Worm (Caenorhabditis elegans) whole organism, L4 larva: ENCODE measurements around the gene spk-1.

ENCODE experiments used
- F26F4.8 ChIP-seq: fragments of 200-800 bp; sonication (Bioruptor generic); conservative IDR thresholded peaks from 2 replicates; pipeline ENCODE4 v1.3.6; 2022; ENCODE audit warnings: missing genetic modification characterization, missing compliant biosample characterization
- F44E2.7 ChIP-seq: fragments of 200-800 bp; sonication (Bioruptor generic); IDR thresholded peaks from 2 replicates; pipeline ENCODE4 v2.1.2; 2022; ENCODE audit warnings: missing genetic modification characterization, missing compliant biosample characterization
- R02D3.7 ChIP-seq: fragments of 150-350 bp; sonication (generic microtip); optimal IDR thresholded peaks from 3 replicates; lab custom pipeline; 2014; ENCODE audit warnings: missing biosample characterization, missing genetic modification characterization
- T26A8.4 ChIP-seq: fragments of 200-800 bp; sonication (Bioruptor generic); IDR thresholded peaks from 2 replicates; pipeline ENCODE4 v1.3.6; 2022; ENCODE audit warnings: missing genetic modification characterization, missing compliant biosample characterization
- Y75B8A.6 ChIP-seq: fragments of 200-800 bp; sonication (Bioruptor generic); IDR thresholded peaks from 2 replicates; pipeline ENCODE4 v1.3.6; 2022; ENCODE audit warnings: missing genetic modification reagents, missing genetic modification characterization, missing compliant biosample characterization
- aha-1 ChIP-seq: fragments of 150-350 bp; peaks from one replicate; lab custom pipeline; 2014; ENCODE audit warnings: missing biosample characterization, missing genetic modification characterization
- aly-2 ChIP-seq: sonication (generic microtip); optimal IDR thresholded peaks from 2 replicates; lab custom pipeline; 2018; ENCODE audit warnings: missing biosample characterization, missing genetic modification characterization
- arid-1 ChIP-seq: fragments of 200-800 bp; sonication (Bioruptor generic); conservative IDR thresholded peaks from 2 replicates; pipeline ENCODE4 v1.3.6; 2022; ENCODE audit warnings: missing genetic modification reagents, missing genetic modification characterization, missing compliant biosample characterization
- attf-4 ChIP-seq: sonication (generic microtip); optimal IDR thresholded peaks from 3 replicates; lab custom pipeline; 2017; ENCODE audit warnings: missing biosample characterization, missing genetic modification characterization
- ceh-20 ChIP-seq: fragments of 200-800 bp; sonication (Bioruptor generic); IDR thresholded peaks from 2 replicates; pipeline ENCODE4 v1.3.6; 2022; ENCODE audit warnings: missing genetic modification reagents, missing genetic modification characterization, missing compliant biosample characterization
- ceh-28 ChIP-seq: fragments of 150-350 bp; optimal IDR thresholded peaks from 2 replicates; lab custom pipeline; 2014; ENCODE audit warnings: missing biosample characterization, missing genetic modification reagents, missing genetic modification characterization
- ceh-32 ChIP-seq: sonication (generic microtip); optimal IDR thresholded peaks from 2 replicates; lab custom pipeline; 2016; ENCODE audit warnings: mild to moderate bottlenecking, missing genetic modification characterization, missing compliant biosample characterization; ENCODE audit not compliant: poor library complexity
- ces-1 ChIP-seq: fragments of 150-350 bp; sonication (generic microtip); optimal IDR thresholded peaks from 4 replicates; lab custom pipeline; 2014; ENCODE audit warnings: missing biosample characterization, missing genetic modification reagents, missing genetic modification characterization
- daf-19 ChIP-seq: fragments of 200-800 bp; sonication (Bioruptor generic); conservative IDR thresholded peaks from 2 replicates; pipeline ENCODE4 v1.3.6; 2022; ENCODE audit warnings: missing genetic modification characterization, missing compliant biosample characterization
- daf-8 ChIP-seq: fragments of 200-800 bp; sonication (Bioruptor generic); IDR thresholded peaks from 2 replicates; pipeline ENCODE4 v1.3.6; 2022; ENCODE audit warnings: missing genetic modification characterization, missing compliant biosample characterization
- dmd-8 ChIP-seq: fragments of 200-800 bp; sonication (Bioruptor generic); IDR thresholded peaks from 2 replicates; pipeline ENCODE4 v1.3.6; 2022; ENCODE audit warnings: missing genetic modification characterization, missing compliant biosample characterization
- dpl-1 ChIP-seq: fragments of 150-350 bp; optimal IDR thresholded peaks from 2 replicates; lab custom pipeline; 2014; ENCODE audit warnings: missing biosample characterization, missing genetic modification reagents, missing genetic modification characterization
- egl-27 ChIP-seq: sonication (generic microtip); optimal IDR thresholded peaks from 3 replicates; lab custom pipeline; 2017; ENCODE audit warnings: missing biosample characterization, missing genetic modification reagents, missing genetic modification characterization
- fkh-10 ChIP-seq: fragments of 150-350 bp; optimal IDR thresholded peaks from 2 replicates; lab custom pipeline; 2014; ENCODE audit warnings: missing biosample characterization, missing genetic modification reagents, missing genetic modification characterization
- hlh-30 ChIP-seq: sonication (generic microtip); optimal IDR thresholded peaks from 2 replicates; lab custom pipeline; 2017; ENCODE audit warnings: antibody characterized with exemption, mild to moderate bottlenecking, missing genetic modification characterization, missing compliant biosample characterization; ENCODE audit not compliant: insufficient read depth
- lim-7 ChIP-seq: fragments of 200-800 bp; sonication (Bioruptor generic); IDR thresholded peaks from 2 replicates; pipeline ENCODE4 v1.3.6; 2022; ENCODE audit warnings: missing genetic modification characterization, missing compliant biosample characterization
- lin-1 ChIP-seq: fragments of 200-800 bp; sonication (Bioruptor generic); IDR thresholded peaks from 2 replicates; pipeline ENCODE4 v1.3.6; 2022; ENCODE audit warnings: missing genetic modification reagents, missing genetic modification characterization, missing compliant biosample characterization
- lin-13 ChIP-seq: fragments of 150-350 bp; optimal IDR thresholded peaks from 2 replicates; lab custom pipeline; 2014; ENCODE audit warnings: missing biosample characterization, missing genetic modification reagents, missing genetic modification characterization
- lir-3 ChIP-seq: sonication (generic microtip); optimal IDR thresholded peaks from 2 replicates; lab custom pipeline; 2016; ENCODE audit warnings: mild to moderate bottlenecking, missing genetic modification characterization, missing compliant biosample characterization
- lsy-2 ChIP-seq, 2 experiments: fragments of 150-350 bp in 1 of 2; sonication (generic microtip) in 1 of 2; optimal IDR thresholded peaks; 2 replicates each; lab custom pipeline; 2014 to 2017; ENCODE audit warnings: missing biosample characterization in 2 of 2, missing genetic modification characterization in 2 of 2
- mes-2 ChIP-seq: sonication (generic microtip); optimal IDR thresholded peaks from 2 replicates; lab custom pipeline; 2016; ENCODE audit warnings: missing genotype, mild to moderate bottlenecking, missing genetic modification characterization, missing compliant biosample characterization; ENCODE audit not compliant: poor library complexity, severe bottlenecking
- mxl-3 ChIP-seq: fragments of 200-800 bp; sonication (Bioruptor generic); optimal IDR thresholded peaks from 2 replicates; lab custom pipeline; 2018; ENCODE audit warnings: mild to moderate bottlenecking, missing genetic modification characterization, missing compliant biosample characterization
- nhr-102 ChIP-seq: sonication (generic microtip); optimal IDR thresholded peaks from 2 replicates; lab custom pipeline; 2016; ENCODE audit warnings: mild to moderate bottlenecking, missing genetic modification characterization, moderate library complexity, missing compliant biosample characterization
- nhr-111 ChIP-seq: fragments of 200-800 bp; sonication (Bioruptor generic); optimal IDR thresholded peaks from 2 replicates; lab custom pipeline; 2018; ENCODE audit warnings: mild to moderate bottlenecking, missing genetic modification characterization, missing compliant biosample characterization
- nhr-28 ChIP-seq: fragments of 150-350 bp; optimal IDR thresholded peaks from 2 replicates; lab custom pipeline; 2014; ENCODE audit warnings: missing biosample characterization, missing genetic modification characterization
- nhr-42 ChIP-seq: fragments of 200-800 bp; sonication (Bioruptor generic); IDR thresholded peaks from 2 replicates; pipeline ENCODE4 v1.3.6; 2022; ENCODE audit warnings: missing genetic modification characterization, missing compliant biosample characterization
- nhr-77 ChIP-seq: fragments of 150-350 bp; optimal IDR thresholded peaks from 2 replicates; lab custom pipeline; 2014; ENCODE audit warnings: missing biosample characterization, missing genetic modification characterization
- php-3 ChIP-seq: fragments of 200-800 bp; sonication (Bioruptor generic); IDR thresholded peaks from 2 replicates; pipeline ENCODE4 v1.3.6; 2022; ENCODE audit warnings: missing genetic modification reagents, missing genetic modification characterization, missing compliant biosample characterization
- set-16 ChIP-seq: fragments of 200-800 bp; sonication (Bioruptor generic); IDR thresholded peaks from 2 replicates; pipeline ENCODE4 v1.3.6; 2022; ENCODE audit warnings: missing genetic modification reagents, missing genetic modification characterization, missing compliant biosample characterization
- spr-1 ChIP-seq: sonication (generic microtip); optimal IDR thresholded peaks from 2 replicates; lab custom pipeline; 2016; ENCODE audit warnings: mild to moderate bottlenecking, missing genetic modification characterization, missing compliant biosample characterization
- tag-97 ChIP-seq: fragments of 200-800 bp; sonication (Bioruptor generic); IDR thresholded peaks from 2 replicates; pipeline ENCODE4 v1.3.6; 2022; ENCODE audit warnings: missing genetic modification characterization, missing compliant biosample characterization
- tra-1 ChIP-seq: fragments of 200-800 bp; sonication (Bioruptor generic); IDR thresholded peaks from 2 replicates; pipeline ENCODE4 v1.3.6; 2022; ENCODE audit warnings: missing genetic modification reagents, missing genetic modification characterization, missing compliant biosample characterization
- unc-62 ChIP-seq, 3 experiments: fragments of 150-350 bp in 1 of 3; sonication (generic microtip); optimal IDR thresholded peaks in 2 of 3; peaks in 1 of 3; 1 replicate in 1 of 3; 2 replicates in 2 of 3; lab custom pipeline; 2014 to 2017; ENCODE audit warnings: missing biosample characterization in 3 of 3, missing genetic modification characterization in 3 of 3, missing genetic modification reagents in 3 of 3, missing genotype in 1 of 3
- vab-7 ChIP-seq: fragments of 200-800 bp; sonication (Bioruptor generic); IDR thresholded peaks from 2 replicates; pipeline ENCODE4 v1.3.6; 2022; ENCODE audit warnings: missing genetic modification reagents, missing genetic modification characterization, missing compliant biosample characterization
- zag-1 ChIP-seq: fragments of 150-350 bp; optimal IDR thresholded peaks from 2 replicates; lab custom pipeline; 2014; ENCODE audit warnings: missing biosample characterization, missing genetic modification characterization
- zip-2 ChIP-seq: fragments of 150-350 bp; optimal IDR thresholded peaks from 2 replicates; lab custom pipeline; 2014; ENCODE audit warnings: missing biosample characterization, missing genetic modification characterization

The spk-1 gene

DNA sequence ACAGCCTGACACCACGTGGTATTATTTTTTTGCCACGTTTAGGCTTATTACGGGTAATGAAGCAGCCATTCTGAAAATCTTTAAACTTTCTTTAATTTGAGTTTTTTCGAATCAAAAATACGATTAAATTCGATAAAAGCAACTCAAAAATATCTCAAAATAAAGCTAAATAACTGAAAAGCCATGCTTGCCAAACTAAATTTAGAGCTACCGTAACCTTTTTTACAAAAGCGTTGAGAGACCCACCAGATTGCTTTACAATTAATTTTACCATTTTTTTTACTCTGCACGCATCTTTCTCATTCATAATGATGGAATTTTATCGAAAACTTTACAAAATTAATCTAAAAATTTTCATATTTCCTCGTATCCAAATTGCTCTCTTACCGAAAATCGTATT is 31.6 kb downstream of the spk-1 start:
- TF ChIP-seq zag-1 (tag; lab: Kevin White, UChicago): no peak
- no peak for TF ChIP-seq Y75B8A.6
- no peak for TF ChIP-seq F26F4.8 (GFP tag; lab: Robert Waterston, UW)
- TF ChIP-seq aha-1 (tag; lab: Kevin White, UChicago): no peak
- TF ChIP-seq tra-1 (GFP tag; lab: Robert Waterston, UW): no peak
- no peak for TF ChIP-seq spr-1

DNA sequence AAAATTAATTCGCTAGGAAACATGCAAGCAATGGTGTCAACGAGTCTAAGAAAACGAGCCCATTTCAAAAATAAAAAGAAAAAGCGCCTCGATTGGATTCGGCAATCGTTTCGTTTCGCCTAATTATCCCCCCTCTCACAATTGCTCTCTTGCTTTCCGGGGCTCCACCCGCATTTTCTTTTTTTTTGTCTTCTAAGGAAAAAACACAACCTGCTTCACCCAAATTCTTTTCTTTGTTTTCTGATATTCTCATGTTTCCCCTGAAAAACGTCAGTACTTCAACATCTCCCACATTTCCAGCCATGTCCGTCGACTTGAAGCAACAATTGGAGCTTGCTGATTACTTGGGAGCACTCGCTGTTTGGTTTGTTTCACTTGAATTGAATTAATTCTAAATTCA is 32.0 kb downstream of the spk-1 start, which contains the start of gene nlp-36:
Gene nlp-36 (plus strand): TSS at position 301 of the 400 bp plus-strand sequence.
- no peak for TF ChIP-seq R02D3.7 (tag; lab: Kevin White, UChicago)
- TF ChIP-seq T26A8.4: no peak
- TF ChIP-seq lir-3 (tag; lab: Kevin White, UChicago): no peak
- no peak for TF ChIP-seq set-16 (GFP tag; lab: Robert Waterston, UW)

ce11 chrIII:9489798-9490197 is 33.4 kb downstream of the spk-1 start:
- TF ChIP-seq fkh-10 (GFP tag; lab: Kevin White, UChicago): no peak
- TF ChIP-seq T26A8.4: no peak
- peak in 1 of 2 experiments; percentile 10 for TF ChIP-seq unc-62 (GFP tag; optimal IDR thresholded peaks at IDR 0.05 in 1 of 2; lab: Kevin White, UChicago)
- no peak for TF ChIP-seq unc-62 (tag; optimal IDR thresholded peaks at IDR 0.05; lab: Kevin White, UChicago)
- no peak for TF ChIP-seq vab-7 (GFP tag; lab: Robert Waterston, UW)

ce11 chrIII:9490783-9491547 is 34.6 kb downstream of the spk-1 start, which contains the start of the genes dars-1 and ctr-9:
dars-1 (minus strand) TSS chrIII:9491215.
ctr-9 (plus strand) TSS chrIII:9491396.
- TF ChIP-seq hlh-30 (tag; lab: Kevin White, UChicago): no peak
- no peak for TF ChIP-seq F26F4.8 (GFP tag; lab: Robert Waterston, UW)
- no peak for TF ChIP-seq lin-13 (GFP tag; lab: Kevin White, UChicago)
- no peak for TF ChIP-seq ceh-32 (tag; lab: Kevin White, UChicago)
- no peak for TF ChIP-seq F44E2.7 (GFP tag; lab: Robert Waterston, UW)
- TF ChIP-seq mes-2 (tag; lab: Kevin White, UChicago): peak; percentile 18
- no peak for TF ChIP-seq php-3 (GFP tag; lab: Robert Waterston, UW)
- TF ChIP-seq nhr-102 (tag; lab: Kevin White, UChicago): no peak
- peak in 1 of 2 experiments; percentile 31 for TF ChIP-seq lsy-2 (tag; optimal IDR thresholded peaks at IDR 0.05; lab: Kevin White, UChicago)
- peak; percentile 43 for TF ChIP-seq dpl-1 (GFP tag; lab: Kevin White, UChicago)
- no peak for TF ChIP-seq nhr-28 (tag; lab: Kevin White, UChicago)
- TF ChIP-seq nhr-42 (GFP tag; lab: Robert Waterston, UW): no peak
- TF ChIP-seq daf-8 (GFP tag; lab: Robert Waterston, UW): no peak
- no peak for TF ChIP-seq nhr-77 (tag; lab: Kevin White, UChicago)
- TF ChIP-seq lin-1 (GFP tag; lab: Robert Waterston, UW): no peak
- TF ChIP-seq zip-2 (tag; lab: Kevin White, UChicago): peak; percentile 91
- TF ChIP-seq set-16 (GFP tag; lab: Robert Waterston, UW): no peak
- no peak for TF ChIP-seq attf-4 (tag; lab: Kevin White, UChicago)
- no peak for TF ChIP-seq nhr-111 (GFP tag; lab: Kevin White, UChicago)
- no peak for TF ChIP-seq ces-1 (GFP tag; lab: Kevin White, UChicago)
- no peak for TF ChIP-seq Y75B8A.6
- no peak for TF ChIP-seq ceh-28 (tag; lab: Kevin White, UChicago)
- TF ChIP-seq arid-1 (GFP tag; lab: Robert Waterston, UW): 0 out of 2 replicates have a peak, but pooled peaks have one; percentile 1
- no peak for TF ChIP-seq daf-19 (GFP tag; lab: Robert Waterston, UW)
- no peak for TF ChIP-seq aly-2 (tag; lab: Kevin White, UChicago)
- TF ChIP-seq lim-7: no peak
- TF ChIP-seq egl-27 (tag; lab: Kevin White, UChicago): no peak
- no peak for TF ChIP-seq ceh-20 (GFP tag; lab: Robert Waterston, UW)
- TF ChIP-seq tag-97 (GFP tag; lab: Robert Waterston, UW): no peak
- no peak for TF ChIP-seq dmd-8 (GFP tag; lab: Robert Waterston, UW)
- TF ChIP-seq mxl-3 (GFP tag; lab: Kevin White, UChicago): no peak
